Worm (Caenorhabditis elegans) whole organism, young adult: ENCODE results near the gene fipr-21.

Source experiments
- B0019.2 ChIP-seq: fragments of 200-800 bp; sonication (Bioruptor generic); conservative IDR thresholded peaks from 2 replicates; pipeline ENCODE4 v1.3.6; 2022; ENCODE audit warnings: missing genetic modification reagents, missing genetic modification characterization, missing compliant biosample characterization
- F57A8.1 ChIP-seq: fragments of 200-800 bp; sonication (Bioruptor generic); optimal IDR thresholded peaks from 2 replicates; lab custom pipeline; 2018; ENCODE audit warnings: mild to moderate bottlenecking, missing genetic modification characterization, moderate library complexity, missing compliant biosample characterization
- K12H6.12 ChIP-seq: fragments of 200-800 bp; sonication (Bioruptor generic); optimal IDR thresholded peaks from 2 replicates; lab custom pipeline; 2018; ENCODE audit warnings: mild to moderate bottlenecking, missing genetic modification characterization, missing compliant biosample characterization
- Y95B8A.8 ChIP-seq: fragments of 200-800 bp; sonication (Bioruptor generic); IDR thresholded peaks from 2 replicates; pipeline ENCODE4 v1.3.6; 2022; ENCODE audit warnings: missing genetic modification reagents, missing genetic modification characterization, missing compliant biosample characterization
- ama-1 ChIP-seq, 3 experiments: fragments of 150-350 bp in 1 of 3; sonication (generic microtip) in 2 of 3; optimal IDR thresholded peaks; 2 replicates each; lab custom pipeline; 2014 to 2018; ENCODE audit warnings: missing biosample characterization in 2 of 3, missing genetic modification characterization in 2 of 3, missing genetic modification reagents in 2 of 3
- cebp-1 ChIP-seq, 2 experiments: fragments of 200-800 bp in 1 of 2; sonication (Bioruptor generic) in 1 of 2; sonication (generic microtip) in 1 of 2; IDR thresholded peaks in 1 of 2; optimal IDR thresholded peaks in 1 of 2; 2 replicates each; pipeline versions ENCODE4 v1.3.6 to Lab custom; 2017 to 2022; ENCODE audit warnings: missing compliant biosample characterization in 2 of 2, missing genetic modification characterization in 2 of 2, mild to moderate bottlenecking in 1 of 2, missing genetic modification reagents in 1 of 2, moderate library complexity in 1 of 2
- ceh-27 ChIP-seq: fragments of 200-800 bp; sonication (Bioruptor generic); optimal IDR thresholded peaks from 2 replicates; lab custom pipeline; 2018; ENCODE audit warnings: mild to moderate bottlenecking, missing genetic modification characterization, moderate library complexity, missing compliant biosample characterization
- gei-17 ChIP-seq: fragments of 200-800 bp; sonication (Bioruptor generic); optimal IDR thresholded peaks from 2 replicates; lab custom pipeline; 2018; ENCODE audit warnings: mild to moderate bottlenecking, missing genetic modification characterization, missing compliant biosample characterization
- lag-1 ChIP-seq: fragments of 200-800 bp; sonication (Bioruptor generic); IDR thresholded peaks from 2 replicates; pipeline ENCODE4 v1.3.6; 2022; ENCODE audit warnings: missing genetic modification reagents, missing genetic modification characterization, missing compliant biosample characterization
- mel-28 ChIP-seq: sonication (generic microtip); optimal IDR thresholded peaks from 2 replicates; lab custom pipeline; 2016; ENCODE audit warnings: borderline replicate concordance, mild to moderate bottlenecking, missing genetic modification characterization, missing compliant biosample characterization
- pha-4 ChIP-seq: fragments of 150-350 bp; sonication (generic microtip); optimal IDR thresholded peaks from 2 replicates; lab custom pipeline; 2014; ENCODE audit warnings: missing biosample characterization, missing genetic modification reagents, missing genetic modification characterization
- tbp1 ChIP-seq: fragments of 200-800 bp; sonication (Bioruptor generic); optimal IDR thresholded peaks from 2 replicates; lab custom pipeline; 2018; ENCODE audit warnings: mild to moderate bottlenecking, missing genetic modification characterization, missing compliant biosample characterization

- TF ChIP-seq gei-17 (GFP tag; lab: Kevin White, UChicago), result no peak
- TF ChIP-seq B0019.2 (GFP tag; lab: Robert Waterston, UW), result no peak
- no peak for TF ChIP-seq tbp1 (GFP tag; lab: Kevin White, UChicago)
- TF ChIP-seq pha-4 (tag; lab: Kevin White, UChicago), result no peak
- TF ChIP-seq Y95B8A.8, result no peak
- TF ChIP-seq lag-1, result no peak
- no peak for TF ChIP-seq ceh-27
- no peak for TF ChIP-seq cebp-1 (GFP tag; IDR thresholded peaks at IDR 0.05; lab: Robert Waterston, UW)
- TF ChIP-seq cebp-1 (tag; optimal IDR thresholded peaks at IDR 0.05; lab: Kevin White, UChicago), result no peak
- TF ChIP-seq K12H6.12 (tag; lab: Kevin White, UChicago), result no peak
- no peak for TF ChIP-seq mel-28 (tag; lab: Kevin White, UChicago)
- TF ChIP-seq ama-1 (optimal IDR thresholded peaks at IDR 0.05; lab: Kevin White, UChicago), result no peak
- TF ChIP-seq ama-1 (GFP tag; optimal IDR thresholded peaks at IDR 0.05; lab: Kevin White, UChicago), result no peak
- no peak for TF ChIP-seq F57A8.1 (GFP tag; lab: Kevin White, UChicago)
Observed at ce11 chrX:10262299-10262698, 42.0 kb upstream of the fipr-21 start.
